Fruit fly (Drosophila melanogaster) whole organism, embryonic: Measurements from ENCODE around the gene mRpS14.
A peak's percentile ranks its signal among the peaks of the same experiment; 100 is the strongest.

ENCODE experiments used
- Atf-2 ChIP-seq: fragments of 200-800 bp; sonication (Bioruptor generic); optimal IDR thresholded peaks from 2 replicates; lab custom pipeline; 2016; ENCODE audit warnings: missing biosample characterization, missing genetic modification characterization
- Blimp-1 ChIP-seq: fragments of 200-800 bp; sonication (Bioruptor generic); optimal IDR thresholded peaks from 3 replicates; lab custom pipeline; 2018; ENCODE audit warnings: missing biosample characterization, missing genetic modification characterization, mild to moderate bottlenecking, moderate library complexity, missing genetic modification reagents
- Bteb2 ChIP-seq: fragments of 200-800 bp; sonication (Bioruptor generic); optimal IDR thresholded peaks from 2 replicates; lab custom pipeline; 2016; ENCODE audit warnings: missing biosample characterization, missing genetic modification characterization
- CG1024 ChIP-seq: fragments of 200-800 bp; sonication (Bioruptor generic); IDR thresholded peaks from 2 replicates; pipeline ENCODE4 v1.3.6; 2022; ENCODE audit warnings: missing biosample characterization, missing genetic modification characterization
- CG11093 ChIP-seq: fragments of 200-800 bp; sonication (Bioruptor generic); IDR thresholded peaks from 3 replicates; pipeline ENCODE4 v1.3.6; 2022; ENCODE audit warnings: missing biosample characterization, missing genetic modification characterization
- CG13296 ChIP-seq: fragments of 200-800 bp; sonication (Bioruptor generic); optimal IDR thresholded peaks from 3 replicates; lab custom pipeline; 2018; ENCODE audit warnings: missing biosample characterization, mild to moderate bottlenecking, missing genetic modification characterization
- CG15011 ChIP-seq: fragments of 200-800 bp; sonication (Bioruptor generic); optimal IDR thresholded peaks from 3 replicates; lab custom pipeline; 2018; ENCODE audit warnings: missing biosample characterization, mild to moderate bottlenecking, missing genetic modification characterization
- CG15073 ChIP-seq: fragments of 200-800 bp; sonication (Bioruptor generic); optimal IDR thresholded peaks from 2 replicates; lab custom pipeline; 2016; ENCODE audit warnings: missing biosample characterization, missing genetic modification characterization
- CG15269 ChIP-seq: fragments of 200-800 bp; sonication (Bioruptor generic); optimal IDR thresholded peaks from 2 replicates; lab custom pipeline; 2018; ENCODE audit warnings: missing biosample characterization, mild to moderate bottlenecking, missing genetic modification characterization, moderate library complexity
- CG15514 ChIP-seq: fragments of 200-800 bp; sonication (Bioruptor generic); optimal IDR thresholded peaks from 3 replicates; lab custom pipeline; 2017; ENCODE audit warnings: missing biosample characterization, missing genetic modification characterization, mild to moderate bottlenecking, moderate library complexity, missing genetic modification reagents
- CG17829 ChIP-seq: fragments of 200-800 bp; optimal IDR thresholded peaks from 2 replicates; lab custom pipeline; 2019; ENCODE audit warnings: missing biosample characterization, mild to moderate bottlenecking, missing genetic modification characterization, moderate library complexity
- CG18599 ChIP-seq: fragments of 200-800 bp; sonication (Bioruptor generic); optimal IDR thresholded peaks from 3 replicates; lab custom pipeline; 2017; ENCODE audit warnings: missing biosample characterization, missing genetic modification characterization, mild to moderate bottlenecking, moderate library complexity, missing genetic modification reagents
- CG2129 ChIP-seq: fragments of 200-800 bp; sonication (Bioruptor generic); IDR thresholded peaks from 2 replicates; pipeline ENCODE4 v1.3.6; 2022; ENCODE audit warnings: missing biosample characterization, missing genetic modification characterization; ENCODE audit not compliant: partially characterized antibody
- CG2875 ChIP-seq: fragments of 200-800 bp; sonication (Bioruptor generic); optimal IDR thresholded peaks from 2 replicates; lab custom pipeline; 2017; ENCODE audit warnings: missing biosample characterization, mild to moderate bottlenecking, missing genetic modification characterization, missing genetic modification reagents
- CG30403 ChIP-seq: fragments of 200-800 bp; sonication (Bioruptor generic); optimal IDR thresholded peaks from 3 replicates; lab custom pipeline; 2016; ENCODE audit warnings: missing biosample characterization, missing genetic modification characterization
- CG32532 ChIP-seq: fragments of 200-800 bp; sonication (Bioruptor generic); IDR thresholded peaks from 2 replicates; pipeline ENCODE4 v1.3.6; 2022; ENCODE audit warnings: missing biosample characterization, missing genetic modification characterization
- CG43689 ChIP-seq: fragments of 200-800 bp; sonication (Bioruptor generic); IDR thresholded peaks from 2 replicates; pipeline ENCODE4 v1.3.6; 2022; ENCODE audit warnings: missing biosample characterization, missing genetic modification characterization
- CG5245 ChIP-seq: fragments of 200-800 bp; sonication (Bioruptor generic); optimal IDR thresholded peaks from 3 replicates; lab custom pipeline; 2016; ENCODE audit warnings: missing biosample characterization, missing genetic modification characterization
- CG7839 ChIP-seq: fragments of 200-800 bp; sonication (Bioruptor generic); optimal IDR thresholded peaks from 3 replicates; lab custom pipeline; 2018; ENCODE audit warnings: missing biosample characterization, mild to moderate bottlenecking, missing genetic modification characterization, moderate library complexity
- CG8281 ChIP-seq: fragments of 200-800 bp; sonication (Bioruptor generic); optimal IDR thresholded peaks from 2 replicates; lab custom pipeline; 2018; ENCODE audit warnings: missing biosample characterization, mild to moderate bottlenecking, missing genetic modification characterization, moderate library complexity
- CG8924 ChIP-seq: fragments of 200-800 bp; optimal IDR thresholded peaks from 3 replicates; lab custom pipeline; 2019; ENCODE audit warnings: missing biosample characterization, mild to moderate bottlenecking, missing genetic modification characterization, moderate library complexity
- CG9437 ChIP-seq: fragments of 200-800 bp; sonication (Bioruptor generic); optimal IDR thresholded peaks from 2 replicates; lab custom pipeline; 2018; ENCODE audit warnings: missing biosample characterization, mild to moderate bottlenecking, missing genetic modification characterization
- Dad ChIP-seq: fragments of 200-800 bp; sonication (Bioruptor generic); optimal IDR thresholded peaks from 3 replicates; lab custom pipeline; 2016; ENCODE audit warnings: missing biosample characterization, missing genetic modification characterization
- Doc3 ChIP-seq: fragments of 200-800 bp; sonication (Bioruptor generic); IDR thresholded peaks from 3 replicates; pipeline ENCODE4 v1.3.6; 2022; ENCODE audit warnings: missing biosample characterization, missing genetic modification characterization; ENCODE audit not compliant: partially characterized antibody
- HHEX ChIP-seq: fragments of 200-800 bp; sonication (Bioruptor generic); optimal IDR thresholded peaks from 3 replicates; lab custom pipeline; 2017; ENCODE audit warnings: missing biosample characterization, mild to moderate bottlenecking, missing genetic modification characterization, missing genetic modification reagents
- Max ChIP-seq: fragments of 200-800 bp; sonication (Bioruptor generic); optimal IDR thresholded peaks from 2 replicates; lab custom pipeline; 2016; ENCODE audit warnings: missing biosample characterization, mild to moderate bottlenecking, missing genetic modification characterization
- Mrtf ChIP-seq: fragments of 200-800 bp; sonication (Bioruptor generic); IDR thresholded peaks from 3 replicates; pipeline ENCODE4 v1.3.6; 2022; ENCODE audit warnings: missing biosample characterization, missing genetic modification characterization
- ash1 ChIP-seq: fragments of 200-800 bp; sonication (Bioruptor generic); optimal IDR thresholded peaks from 2 replicates; lab custom pipeline; 2018; ENCODE audit warnings: missing biosample characterization, mild to moderate bottlenecking, missing genetic modification characterization
- crp ChIP-seq, 2 experiments: fragments of 200-800 bp; sonication (Bioruptor generic); optimal IDR thresholded peaks; 2 replicates in 1 of 2; 3 replicates in 1 of 2; lab custom pipeline; 2017; ENCODE audit warnings: missing biosample characterization in 2 of 2, missing genetic modification characterization in 2 of 2, mild to moderate bottlenecking in 1 of 2, moderate library complexity in 1 of 2
- dmrt11E ChIP-seq: fragments of 200-800 bp; sonication (Bioruptor generic); optimal IDR thresholded peaks from 3 replicates; lab custom pipeline; 2018; ENCODE audit warnings: missing biosample characterization, mild to moderate bottlenecking, missing genetic modification characterization, moderate library complexity
- dysf ChIP-seq: fragments of 200-800 bp; sonication (Bioruptor generic); IDR thresholded peaks from 3 replicates; pipeline ENCODE4 v1.3.6; 2022; ENCODE audit warnings: missing biosample characterization, missing genetic modification characterization
- ewg ChIP-seq: fragments of 200-800 bp; sonication (Bioruptor generic); optimal IDR thresholded peaks from 3 replicates; lab custom pipeline; 2017; ENCODE audit warnings: mild to moderate bottlenecking, missing biosample characterization, missing genetic modification reagents, missing genetic modification characterization
- gt ChIP-seq: fragments of 200-800 bp; sonication (Bioruptor generic); IDR thresholded peaks from 2 replicates; pipeline ENCODE4 v1.3.6; 2022; ENCODE audit warnings: missing biosample characterization, missing genetic modification characterization
- jing ChIP-seq: fragments of 200-800 bp; sonication (Bioruptor generic); optimal IDR thresholded peaks from 2 replicates; lab custom pipeline; 2018; ENCODE audit warnings: missing biosample characterization, mild to moderate bottlenecking, missing genetic modification characterization
- knrl ChIP-seq: fragments of 200-800 bp; sonication (Bioruptor generic); IDR thresholded peaks from 3 replicates; pipeline ENCODE4 v1.3.6; 2022; ENCODE audit warnings: missing biosample characterization, missing genetic modification characterization; ENCODE audit not compliant: partially characterized antibody
- lab ChIP-seq: fragments of 200-800 bp; sonication (Bioruptor generic); optimal IDR thresholded peaks from 3 replicates; lab custom pipeline; 2017; ENCODE audit warnings: missing biosample characterization, missing genetic modification characterization, mild to moderate bottlenecking, moderate library complexity, missing genetic modification reagents
- maf-S ChIP-seq: fragments of 200-800 bp; sonication (Bioruptor generic); optimal IDR thresholded peaks from 2 replicates; lab custom pipeline; 2016; ENCODE audit warnings: missing biosample characterization, missing genetic modification characterization
- odd ChIP-seq: fragments of 200-800 bp; sonication (Bioruptor generic); optimal IDR thresholded peaks from 2 replicates; lab custom pipeline; 2017; ENCODE audit warnings: missing biosample characterization, mild to moderate bottlenecking, missing genetic modification characterization
- pb ChIP-seq: fragments of 200-800 bp; sonication (Bioruptor generic); optimal IDR thresholded peaks from 3 replicates; lab custom pipeline; 2016; ENCODE audit warnings: missing biosample characterization, missing genetic modification characterization
- phol ChIP-seq: fragments of 200-800 bp; sonication (Bioruptor generic); optimal IDR thresholded peaks from 3 replicates; lab custom pipeline; 2018; ENCODE audit warnings: missing biosample characterization, mild to moderate bottlenecking, missing genetic modification characterization, moderate library complexity
- pnt ChIP-seq: fragments of 200-800 bp; sonication (Bioruptor generic); optimal IDR thresholded peaks from 3 replicates; lab custom pipeline; 2016; ENCODE audit warnings: missing biosample characterization, missing genetic modification characterization
- row ChIP-seq: fragments of 200-800 bp; sonication (Bioruptor generic); IDR thresholded peaks from 3 replicates; pipeline ENCODE4 v1.3.6; 2022; ENCODE audit warnings: missing biosample characterization, missing genetic modification characterization
- run ChIP-seq: fragments of 200-800 bp; sonication (Bioruptor generic); optimal IDR thresholded peaks from 3 replicates; lab custom pipeline; 2018; ENCODE audit warnings: missing biosample characterization, mild to moderate bottlenecking, missing genetic modification characterization
- scrt ChIP-seq: fragments of 200-800 bp; sonication (Bioruptor generic); optimal IDR thresholded peaks from 2 replicates; lab custom pipeline; 2018; ENCODE audit warnings: missing biosample characterization, mild to moderate bottlenecking, missing genetic modification characterization, moderate library complexity
- seq ChIP-seq: fragments of 200-800 bp; sonication (Bioruptor generic); IDR thresholded peaks from 2 replicates; pipeline ENCODE4 v1.3.6; 2022; ENCODE audit warnings: missing biosample characterization, missing genetic modification characterization
- twi ChIP-seq: fragments of 200-800 bp; optimal IDR thresholded peaks from 2 replicates; lab custom pipeline; 2019; ENCODE audit warnings: missing biosample characterization, mild to moderate bottlenecking, missing genetic modification characterization, moderate library complexity
- vnd ChIP-seq: fragments of 200-800 bp; sonication (Bioruptor generic); IDR thresholded peaks from 3 replicates; pipeline ENCODE4 v1.3.6; 2022; ENCODE audit warnings: missing biosample characterization, missing genetic modification characterization; ENCODE audit not compliant: partially characterized antibody
- vvl ChIP-seq: fragments of 200-800 bp; sonication (Bioruptor generic); IDR thresholded peaks from 2 replicates; pipeline ENCODE4 v1.3.6; 2022; ENCODE audit warnings: missing biosample characterization, missing genetic modification characterization

The mRpS14 gene

DNA sequence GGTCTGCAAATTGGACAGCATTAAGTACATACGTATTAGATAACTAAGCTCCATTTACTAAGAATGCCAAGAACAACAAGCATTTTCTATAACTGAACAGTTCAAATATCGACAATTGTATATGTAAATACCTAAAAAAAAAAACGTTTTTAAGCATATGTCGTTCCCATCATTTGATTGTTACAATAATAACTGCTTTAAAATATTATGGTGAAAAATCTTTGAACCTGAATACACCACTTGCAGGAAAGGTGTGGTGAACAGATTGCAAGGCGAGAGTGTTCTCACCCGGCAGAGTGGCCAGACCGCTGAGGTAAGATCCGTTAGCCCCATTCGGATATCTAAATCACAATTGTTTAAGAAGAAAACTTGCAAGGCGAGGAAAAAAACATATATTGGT, 5.3 kb downstream of the mRpS14 start, which contains the start of gene narya:
narya (plus strand) TSS at position 301 of the 400 bp plus-strand sequence.
- TF ChIP-seq CG30403 (no peak), ewg (no peak), CG11093 (no peak), CG32532 (no peak), Dad (GFP tag; lab: Kevin White, UChicago) (no peak), CG2875 (GFP tag; lab: Kevin White, UChicago) (no peak), vvl (GFP tag; lab: Robert Waterston, UW) (no peak), CG1024 (GFP tag; lab: Robert Waterston, UW) (no peak), pnt (GFP tag; lab: Kevin White, UChicago) (no peak), maf-S (no peak), seq (no peak), CG17829 (tag; lab: Kevin White, UChicago) (no peak), dmrt11E (tag; lab: Kevin White, UChicago) (no peak), twi (no peak), Max (GFP tag; lab: Kevin White, UChicago) (no peak)

DNA sequence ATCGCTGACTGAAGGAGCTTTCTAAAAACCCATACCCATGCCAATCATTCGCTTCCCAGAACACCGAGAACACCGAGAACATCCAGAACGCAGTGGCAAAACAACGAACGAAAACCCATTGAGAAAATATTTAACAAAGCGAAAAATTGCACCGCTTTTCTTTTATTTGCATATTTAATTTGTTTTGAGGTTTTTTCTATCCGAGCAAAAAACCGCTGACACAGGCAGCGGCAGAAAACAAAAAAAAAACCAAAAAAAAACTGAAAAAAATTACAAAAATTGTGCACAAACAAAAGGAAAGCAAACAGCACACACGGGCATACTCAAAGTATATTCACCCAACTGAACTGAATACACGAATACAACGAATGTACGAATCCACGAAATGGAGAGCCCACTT, 18.4 kb downstream of the mRpS14 start:
- TF ChIP-seq phol (tag; lab: Kevin White, UChicago) (no peak), CG15269 (tag; lab: Kevin White, UChicago) (no peak), run (tag; lab: Kevin White, UChicago) (no peak), CG2129 (GFP tag; lab: Robert Waterston, UW) (no peak), Doc3 (GFP tag; lab: Robert Waterston, UW) (no peak), CG43689 (GFP tag; lab: Robert Waterston, UW) (no peak)

DNA sequence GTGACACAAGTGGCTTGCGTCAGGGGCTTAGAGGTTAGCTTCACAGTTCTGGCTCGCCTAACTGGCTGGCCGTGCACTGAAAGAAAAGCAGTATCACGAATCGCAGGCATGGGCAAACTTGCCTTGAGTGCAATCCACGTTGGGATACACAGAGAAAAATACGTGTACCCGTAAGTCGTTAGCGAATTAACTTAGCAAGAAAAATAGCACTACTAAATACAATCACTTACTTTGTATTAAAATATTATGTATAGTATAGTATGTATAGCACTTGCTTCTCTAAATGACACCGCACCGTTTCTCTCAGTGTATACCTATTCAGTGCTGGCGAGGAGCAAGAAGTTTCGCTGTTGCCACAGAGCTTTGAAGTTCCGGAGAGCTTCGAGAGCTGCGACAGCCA, 26.9 kb downstream of the mRpS14 start:
- TF ChIP-seq HHEX (peak; percentile 41), CG13296 (GFP tag; lab: Kevin White, UChicago) (peak; percentile 31), ash1 (no peak), CG15011 (no peak), CG8281 (tag; lab: Kevin White, UChicago) (no peak), CG15073 (GFP tag; lab: Kevin White, UChicago) (no peak), scrt (GFP tag; lab: Kevin White, UChicago) (peak; percentile 34), crp (GFP tag; optimal IDR thresholded peaks at IDR 0.05; lab: Kevin White, UChicago) (no peak), CG7839 (tag; lab: Kevin White, UChicago) (peak; percentile 60), Atf-2 (GFP tag; lab: Kevin White, UChicago) (no peak), lab (GFP tag; lab: Kevin White, UChicago) (peak; percentile 71), CG9437 (GFP tag; lab: Kevin White, UChicago) (peak; percentile 12), CG15514 (GFP tag; lab: Kevin White, UChicago) (peak; percentile 39), CG5245 (GFP tag; lab: Kevin White, UChicago) (peak; percentile 22), dysf (GFP tag; lab: Robert Waterston, UW) (peak; percentile 59; the same call in 2 of the 3 replicates), CG8924 (tag; lab: Kevin White, UChicago) (peak; percentile 31), vnd (GFP tag; lab: Robert Waterston, UW) (no peak), odd (GFP tag; lab: Kevin White, UChicago) (peak; percentile 9), CG18599 (GFP tag; lab: Kevin White, UChicago) (peak; percentile 80), Blimp-1 (peak; percentile 37), Mrtf (GFP tag; lab: Robert Waterston, UW) (0 out of 3 replicates have a peak, but pooled peaks have one; percentile 7), row (GFP tag; lab: Robert Waterston, UW) (peak; percentile 67), jing (GFP tag; lab: Kevin White, UChicago) (peak; percentile 20), pb (GFP tag; lab: Kevin White, UChicago) (no peak), Bteb2 (no peak), gt (GFP tag; lab: Robert Waterston, UW) (no peak), knrl (GFP tag; lab: Robert Waterston, UW) (no peak)
